Fruit fly (Drosophila melanogaster) whole organism, embryonic: ENCODE results near the gene CG6961.

Experiments used
- Atf3 ChIP-seq: fragments of 200-800 bp; sonication (Bioruptor generic); optimal IDR thresholded peaks from 3 replicates; lab custom pipeline; 2016; ENCODE audit warnings: missing biosample characterization, missing genetic modification characterization
- Atf6 ChIP-seq: fragments of 200-800 bp; sonication (Bioruptor generic); IDR thresholded peaks from 2 replicates; pipeline ENCODE4 v1.3.6; 2022; ENCODE audit warnings: missing biosample characterization, missing genetic modification characterization
- Bdp1 ChIP-seq: fragments of 200-800 bp; sonication (Bioruptor generic); optimal IDR thresholded peaks from 3 replicates; lab custom pipeline; 2016; ENCODE audit warnings: missing biosample characterization, missing genetic modification characterization
- CG10462 ChIP-seq: fragments of 200-800 bp; sonication (Bioruptor generic); optimal IDR thresholded peaks from 2 replicates; lab custom pipeline; 2016; ENCODE audit warnings: missing biosample characterization, missing genetic modification characterization
- CG10959 ChIP-seq: fragments of 200-800 bp; sonication (Bioruptor generic); IDR thresholded peaks from 2 replicates; pipeline ENCODE4 v1.3.6; 2022; ENCODE audit warnings: missing biosample characterization, missing genetic modification characterization
- CG11247 ChIP-seq: fragments of 200-800 bp; sonication (Bioruptor generic); IDR thresholded peaks from 2 replicates; pipeline ENCODE4 v1.3.6; 2022; ENCODE audit warnings: missing biosample characterization, missing genetic modification characterization
- CG11560 ChIP-seq: fragments of 200-800 bp; sonication (Bioruptor generic); IDR thresholded peaks from 3 replicates; pipeline ENCODE4 v1.3.6; 2022; ENCODE audit warnings: missing biosample characterization, missing genetic modification characterization
- CG12299 ChIP-seq: fragments of 200-800 bp; sonication (Bioruptor generic); optimal IDR thresholded peaks from 2 replicates; lab custom pipeline; 2018; ENCODE audit warnings: missing biosample characterization, mild to moderate bottlenecking, missing genetic modification characterization
- CG12659 ChIP-seq: fragments of 200-800 bp; sonication (Bioruptor generic); optimal IDR thresholded peaks from 3 replicates; lab custom pipeline; 2017; ENCODE audit warnings: mild to moderate bottlenecking, missing biosample characterization, missing genetic modification reagents, missing genetic modification characterization
- CG13287 ChIP-seq: fragments of 200-800 bp; sonication (Bioruptor generic); IDR thresholded peaks from 2 replicates; pipeline ENCODE4 v1.3.6; 2022; ENCODE audit warnings: missing biosample characterization, missing genetic modification characterization; ENCODE audit not compliant: partially characterized antibody
- CG13775 ChIP-seq: fragments of 200-800 bp; sonication (Bioruptor generic); optimal IDR thresholded peaks from 3 replicates; lab custom pipeline; 2017; ENCODE audit warnings: missing biosample characterization, mild to moderate bottlenecking, missing genetic modification characterization
- CG14014 ChIP-seq: fragments of 200-800 bp; sonication (Bioruptor generic); IDR thresholded peaks from 2 replicates; pipeline ENCODE4 v1.3.6; 2022; ENCODE audit warnings: missing biosample characterization, missing genetic modification characterization
- CG15601 ChIP-seq: fragments of 200-800 bp; sonication (Bioruptor generic); optimal IDR thresholded peaks from 3 replicates; lab custom pipeline; 2019; ENCODE audit warnings: missing biosample characterization, mild to moderate bottlenecking, missing genetic modification characterization, moderate library complexity
- CG16779 ChIP-seq: fragments of 200-800 bp; sonication (Bioruptor generic); IDR thresholded peaks from 2 replicates; pipeline ENCODE4 v1.3.6; 2022; ENCODE audit warnings: missing biosample characterization, missing genetic modification characterization
- CG2116 ChIP-seq: fragments of 200-800 bp; sonication (Bioruptor generic); optimal IDR thresholded peaks from 3 replicates; lab custom pipeline; 2018; ENCODE audit warnings: missing biosample characterization, mild to moderate bottlenecking, missing genetic modification characterization
- CG31388 ChIP-seq: fragments of 200-800 bp; sonication (Bioruptor generic); optimal IDR thresholded peaks from 2 replicates; lab custom pipeline; 2016; ENCODE audit warnings: missing biosample characterization, missing genetic modification characterization
- CG31441 ChIP-seq: fragments of 200-800 bp; sonication (Bioruptor generic); IDR thresholded peaks from 2 replicates; pipeline ENCODE4 v1.3.6; 2022; ENCODE audit warnings: missing biosample characterization, missing genetic modification characterization
- CG32767 ChIP-seq: fragments of 200-800 bp; sonication (Bioruptor generic); IDR thresholded peaks from 2 replicates; pipeline ENCODE4 v1.3.6; 2022; ENCODE audit warnings: missing biosample characterization, missing genetic modification characterization
- CG34224 ChIP-seq: fragments of 200-800 bp; sonication (Bioruptor generic); IDR thresholded peaks from 3 replicates; pipeline ENCODE4 v1.3.6; 2022; ENCODE audit warnings: missing biosample characterization, missing genetic modification characterization; ENCODE audit not compliant: partially characterized antibody
- CG4854 ChIP-seq: fragments of 200-800 bp; sonication (Bioruptor generic); optimal IDR thresholded peaks from 2 replicates; lab custom pipeline; 2016; ENCODE audit warnings: missing biosample characterization, missing genetic modification characterization, inconsistent platforms
- CG6791 ChIP-seq: fragments of 200-800 bp; sonication (Bioruptor generic); IDR thresholded peaks from 3 replicates; pipeline ENCODE4 v1.3.6; 2022; ENCODE audit warnings: missing biosample characterization, missing genetic modification characterization; ENCODE audit not compliant: partially characterized antibody
- CG7928 ChIP-seq: fragments of 200-800 bp; sonication (Bioruptor generic); optimal IDR thresholded peaks from 2 replicates; lab custom pipeline; 2017; ENCODE audit warnings: missing biosample characterization, mild to moderate bottlenecking, missing genetic modification characterization
- CG8478 ChIP-seq: fragments of >200 bp; optimal IDR thresholded peaks from 2 replicates; lab custom pipeline; 2018
- CG8765 ChIP-seq: fragments of 200-800 bp; sonication (Bioruptor generic); IDR thresholded peaks from 2 replicates; pipeline ENCODE4 v1.3.6; 2022; ENCODE audit warnings: missing biosample characterization, missing genetic modification characterization
- Drgx ChIP-seq: fragments of 200-800 bp; sonication (Bioruptor generic); IDR thresholded peaks from 2 replicates; pipeline ENCODE4 v1.3.6; 2022; ENCODE audit warnings: missing biosample characterization, missing genetic modification characterization
- E2f2 ChIP-seq: fragments of 200-800 bp; sonication (Bioruptor generic); IDR thresholded peaks from 2 replicates; pipeline ENCODE4 v1.3.6; 2022; ENCODE audit warnings: missing biosample characterization, missing genetic modification characterization
- Eip74EF ChIP-seq, 2 experiments: fragments of 200-800 bp in 1 of 2; fragments of >200 bp in 1 of 2; sonication (Bioruptor generic) in 1 of 2; optimal IDR thresholded peaks; 2 replicates each; lab custom pipeline; 2017 to 2019; ENCODE audit warnings: missing biosample characterization in 2 of 2, missing genetic modification characterization in 2 of 2, mild to moderate bottlenecking in 1 of 2, moderate library complexity in 1 of 2
- Gsc ChIP-seq: fragments of 200-800 bp; sonication (Bioruptor generic); IDR thresholded peaks from 2 replicates; pipeline ENCODE4 v1.3.6; 2022; ENCODE audit warnings: missing biosample characterization, missing genetic modification characterization
- H15 ChIP-seq: fragments of 200-800 bp; sonication (Bioruptor generic); IDR thresholded peaks from 3 replicates; pipeline ENCODE4 v1.3.6; 2022; ENCODE audit warnings: missing biosample characterization, missing genetic modification characterization
- HmgZ ChIP-seq: fragments of 200-800 bp; sonication (Bioruptor generic); optimal IDR thresholded peaks from 2 replicates; lab custom pipeline; 2018; ENCODE audit warnings: missing biosample characterization, mild to moderate bottlenecking, missing genetic modification characterization
- Hr3 ChIP-seq: fragments of 200-800 bp; sonication (Bioruptor generic); optimal IDR thresholded peaks from 3 replicates; lab custom pipeline; 2016; ENCODE audit warnings: missing biosample characterization, missing genetic modification characterization
- MBD-R2 ChIP-seq: fragments of 200-800 bp; sonication (Bioruptor generic); IDR thresholded peaks from 2 replicates; pipeline ENCODE4 v1.3.6; 2022; ENCODE audit warnings: missing biosample characterization, missing genetic modification characterization
- Med ChIP-seq: fragments of 200-800 bp; sonication (Bioruptor generic); peaks from one replicate; lab custom pipeline; 2016; ENCODE audit warnings: missing biosample characterization, missing genetic modification characterization, mild to moderate bottlenecking, inconsistent platforms, moderate library complexity
- NK7.1 ChIP-seq: fragments of 200-800 bp; sonication (Bioruptor generic); optimal IDR thresholded peaks from 3 replicates; lab custom pipeline; 2016; ENCODE audit warnings: missing biosample characterization, missing genetic modification characterization
- Neu2 ChIP-seq: fragments of 200-800 bp; sonication (Bioruptor generic); optimal IDR thresholded peaks from 3 replicates; lab custom pipeline; 2016; ENCODE audit warnings: missing biosample characterization, missing genetic modification characterization, borderline replicate concordance
- Opbp ChIP-seq: fragments of 200-800 bp; sonication (Bioruptor generic); IDR thresholded peaks from 3 replicates; pipeline ENCODE4 v1.3.6; 2022; ENCODE audit warnings: missing biosample characterization, missing genetic modification characterization; ENCODE audit not compliant: partially characterized antibody
- Sox102F ChIP-seq: fragments of 200-800 bp; sonication (Bioruptor generic); optimal IDR thresholded peaks from 2 replicates; lab custom pipeline; 2018; ENCODE audit warnings: missing biosample characterization, mild to moderate bottlenecking, missing genetic modification characterization, moderate library complexity
- dan ChIP-seq: fragments of 200-800 bp; sonication (Bioruptor generic); IDR thresholded peaks from 2 replicates; pipeline ENCODE4 v1.3.6; 2022; ENCODE audit warnings: missing biosample characterization, missing genetic modification characterization
- disco-r ChIP-seq: fragments of 200-800 bp; sonication (Bioruptor generic); optimal IDR thresholded peaks from 2 replicates; lab custom pipeline; 2016; ENCODE audit warnings: missing biosample characterization, missing genetic modification characterization
- gro ChIP-seq: fragments of 200-800 bp; sonication (Bioruptor generic); optimal IDR thresholded peaks from 2 replicates; lab custom pipeline; 2016; ENCODE audit warnings: missing biosample characterization, missing genetic modification characterization
- hbn ChIP-seq: fragments of 200-800 bp; sonication (Bioruptor generic); IDR thresholded peaks from 2 replicates; pipeline ENCODE4 v1.3.6; 2022; ENCODE audit warnings: missing biosample characterization, missing genetic modification characterization; ENCODE audit not compliant: partially characterized antibody
- inv ChIP-seq: fragments of 200-800 bp; sonication (Bioruptor generic); IDR thresholded peaks from 2 replicates; pipeline ENCODE4 v1.3.6; 2022; ENCODE audit warnings: missing biosample characterization, missing genetic modification characterization; ENCODE audit not compliant: partially characterized antibody
- kni ChIP-seq: fragments of 200-800 bp; sonication (Bioruptor generic); optimal IDR thresholded peaks from 3 replicates; lab custom pipeline; 2017; ENCODE audit warnings: mild to moderate bottlenecking, missing biosample characterization, missing genetic modification reagents, missing genetic modification characterization
- knrl ChIP-seq: fragments of 200-800 bp; sonication (Bioruptor generic); IDR thresholded peaks from 3 replicates; pipeline ENCODE4 v1.3.6; 2022; ENCODE audit warnings: missing biosample characterization, missing genetic modification characterization; ENCODE audit not compliant: partially characterized antibody
- lab ChIP-seq: fragments of 200-800 bp; sonication (Bioruptor generic); optimal IDR thresholded peaks from 3 replicates; lab custom pipeline; 2017; ENCODE audit warnings: missing biosample characterization, missing genetic modification characterization, mild to moderate bottlenecking, moderate library complexity, missing genetic modification reagents
- mld ChIP-seq: fragments of 200-800 bp; sonication (Bioruptor generic); IDR thresholded peaks from 3 replicates; pipeline ENCODE4 v1.3.6; 2022; ENCODE audit warnings: missing biosample characterization, missing genetic modification characterization; ENCODE audit not compliant: partially characterized antibody
- odd ChIP-seq: fragments of 200-800 bp; sonication (Bioruptor generic); optimal IDR thresholded peaks from 2 replicates; lab custom pipeline; 2017; ENCODE audit warnings: missing biosample characterization, mild to moderate bottlenecking, missing genetic modification characterization
- otp ChIP-seq: fragments of 200-800 bp; sonication (Bioruptor generic); IDR thresholded peaks from 3 replicates; pipeline ENCODE4, ENCODE4 v1.3.6; 2022; ENCODE audit warnings: missing biosample characterization, missing genetic modification characterization
- pb ChIP-seq: fragments of 200-800 bp; sonication (Bioruptor generic); optimal IDR thresholded peaks from 3 replicates; lab custom pipeline; 2016; ENCODE audit warnings: missing biosample characterization, missing genetic modification characterization
- sr ChIP-seq: fragments of 200-800 bp; sonication (Bioruptor generic); IDR thresholded peaks from 3 replicates; pipeline ENCODE4 v1.3.6; 2022; ENCODE audit warnings: missing biosample characterization, missing genetic modification characterization

The CG6961 gene

DNA sequence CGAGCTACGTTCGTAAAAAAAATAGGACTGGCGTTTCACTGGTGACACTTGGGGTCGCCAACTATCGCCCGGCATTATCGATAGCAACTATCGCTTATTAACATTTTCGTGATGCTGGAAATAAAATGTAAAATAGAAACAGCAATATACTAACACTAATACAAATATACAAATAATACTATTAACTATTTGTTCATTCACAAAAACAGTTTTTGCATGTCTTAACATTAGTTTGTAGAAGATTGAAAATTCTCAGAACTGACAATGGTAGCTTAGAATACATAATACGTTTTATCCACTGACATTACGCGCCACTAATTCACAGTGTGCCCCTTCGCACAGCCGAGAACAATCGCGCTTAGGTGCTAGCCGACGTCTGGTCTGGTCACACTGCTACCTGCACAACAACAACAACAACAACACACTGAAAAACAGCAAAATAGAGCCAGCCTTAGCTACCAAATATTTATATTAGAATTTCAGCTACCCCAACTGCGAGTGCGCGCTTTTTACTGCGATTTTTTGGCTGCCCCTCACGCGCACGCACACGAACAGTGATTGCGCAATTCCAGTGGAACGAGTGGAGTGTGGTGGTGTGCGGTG lies at the start of gene CG6961, which contains the start of gene S6KL:
Gene CG6961 (minus strand): TSS at position 68 of the 603 bp plus-strand sequence.
Gene S6KL (plus strand): TSS at position 322 of the 603 bp plus-strand sequence.
- TF ChIP-seq CG10959 (GFP tag; lab: Robert Waterston, UW) (no peak), pb (GFP tag; lab: Kevin White, UChicago) (no peak), odd (GFP tag; lab: Kevin White, UChicago) (no peak), otp (GFP tag; lab: Robert Waterston, UW) (no peak), H15 (no peak), Med (GFP tag; lab: Kevin White, UChicago) (peak; percentile 64), CG31388 (no peak), kni (GFP tag; lab: Kevin White, UChicago) (no peak), CG34224 (GFP tag; lab: Robert Waterston, UW) (peak; percentile 61; the same call in 2 of the 3 replicates), CG11247 (GFP tag; lab: Robert Waterston, UW) (no peak), Hr3 (GFP tag; lab: Kevin White, UChicago) (no peak), Opbp (peak; percentile 70; the same call in 1 of the 3 replicates), CG12299 (tag; lab: Kevin White, UChicago) (no peak), CG4854 (no peak), knrl (GFP tag; lab: Robert Waterston, UW) (peak; percentile 90), lab (GFP tag; lab: Kevin White, UChicago) (no peak), CG14014 (GFP tag; lab: Robert Waterston, UW) (no peak), CG8765 (GFP tag; lab: Robert Waterston, UW) (no peak), CG2116 (GFP tag; lab: Kevin White, UChicago) (peak; percentile 50), NK7.1 (no peak), CG6791 (GFP tag; lab: Robert Waterston, UW) (peak; percentile 64), Bdp1 (GFP tag; lab: Kevin White, UChicago) (no peak), sr (GFP tag; lab: Robert Waterston, UW) (no peak), Neu2 (GFP tag; lab: Kevin White, UChicago) (no peak), CG8478 (no peak), CG13287 (GFP tag; lab: Robert Waterston, UW) (peak; percentile 79), CG13775 (GFP tag; lab: Kevin White, UChicago) (peak; percentile 19), CG11560 (no peak), MBD-R2 (GFP tag; lab: Robert Waterston, UW) (peak; percentile 43), Eip74EF (GFP tag; optimal IDR thresholded peaks at IDR 0.05; lab: Kevin White, UChicago) (peak in 1 of 2 experiments; percentile 78), E2f2 (GFP tag; lab: Robert Waterston, UW) (peak; percentile 45; the same call in 1 of the 2 replicates), mld (GFP tag; lab: Robert Waterston, UW) (peak; percentile 54; the same call in 1 of the 3 replicates), gro (GFP tag; lab: Kevin White, UChicago) (no peak), CG16779 (no peak), HmgZ (tag; lab: Kevin White, UChicago) (peak; percentile 10), inv (GFP tag; lab: Robert Waterston, UW) (peak; percentile 79), CG15601 (tag; lab: Kevin White, UChicago) (no peak), Atf6 (GFP tag; lab: Robert Waterston, UW) (no peak), disco-r (GFP tag; lab: Kevin White, UChicago) (no peak), hbn (peak; percentile 68), CG10462 (GFP tag; lab: Kevin White, UChicago) (no peak), Atf3 (GFP tag; lab: Kevin White, UChicago) (no peak), CG32767 (GFP tag; lab: Robert Waterston, UW) (no peak), Drgx (GFP tag; lab: Robert Waterston, UW) (no peak), Sox102F (no peak), CG31441 (GFP tag; lab: Robert Waterston, UW) (0 out of 2 replicates have a peak, but pooled peaks have one; percentile 11), CG12659 (GFP tag; lab: Kevin White, UChicago) (peak; percentile 50), dan (GFP tag; lab: Robert Waterston, UW) (no peak), Gsc (GFP tag; lab: Robert Waterston, UW) (no peak), CG7928 (no peak)
